Worm (Caenorhabditis elegans) whole organism, young adult: ENCODE results near the gene ptr-6.

Experiments used
- B0019.2 ChIP-seq: fragments of 200-800 bp; sonication (Bioruptor generic); conservative IDR thresholded peaks from 2 replicates; pipeline ENCODE4 v1.3.6; 2022; ENCODE audit warnings: missing genetic modification reagents, missing genetic modification characterization, missing compliant biosample characterization
- F39B2.1 ChIP-seq: fragments of 200-800 bp; sonication (Bioruptor generic); IDR thresholded peaks from 2 replicates; pipeline ENCODE4 v1.3.6; 2022; ENCODE audit warnings: missing genetic modification reagents, missing genetic modification characterization, missing compliant biosample characterization
- ceh-100 ChIP-seq: fragments of 200-800 bp; sonication (Bioruptor generic); IDR thresholded peaks from 2 replicates; pipeline ENCODE4 v1.3.6; 2022; ENCODE audit warnings: missing genetic modification reagents, missing genetic modification characterization, missing compliant biosample characterization
- efl-1 ChIP-seq: fragments of 150-350 bp; optimal IDR thresholded peaks from 2 replicates; lab custom pipeline; 2014; ENCODE audit warnings: missing biosample characterization, missing genetic modification reagents, missing genetic modification characterization
- ets-4 ChIP-seq: fragments of 200-800 bp; sonication (Bioruptor generic); optimal IDR thresholded peaks from 2 replicates; lab custom pipeline; 2018; ENCODE audit warnings: mild to moderate bottlenecking, missing genetic modification characterization, missing compliant biosample characterization
- hmg-1.2 ChIP-seq: fragments of 200-800 bp; sonication (Bioruptor generic); IDR thresholded peaks from 2 replicates; pipeline ENCODE4 v1.3.6; 2022; ENCODE audit warnings: missing genetic modification reagents, missing genetic modification characterization, missing compliant biosample characterization
- lin-35 ChIP-seq, 3 experiments: fragments of 150-350 bp in 2 of 3; sonication (generic microtip) in 1 of 3; optimal IDR thresholded peaks; 2 replicates each; lab custom pipeline; 2014 to 2018; ENCODE audit warnings: missing biosample characterization in 3 of 3, missing genetic modification characterization in 3 of 3, missing genetic modification reagents in 3 of 3
- snpc-3.4 ChIP-seq: sonication (generic microtip); optimal IDR thresholded peaks from 2 replicates; lab custom pipeline; 2017; ENCODE audit warnings: missing genetic modification characterization, mild to moderate bottlenecking, missing compliant biosample characterization, antibody characterized with exemption, moderate library complexity, missing genotype, missing genetic modification reagents
- tlf-1 ChIP-seq: fragments of 200-800 bp; sonication (Bioruptor generic); optimal IDR thresholded peaks from 2 replicates; lab custom pipeline; 2018; ENCODE audit warnings: mild to moderate bottlenecking, missing genetic modification characterization, missing compliant biosample characterization
- unc-62 ChIP-seq: fragments of 150-350 bp; optimal IDR thresholded peaks from 2 replicates; lab custom pipeline; 2014; ENCODE audit warnings: missing biosample characterization, missing genetic modification reagents, missing genetic modification characterization

ce11 chrII:5271729-5272322 is 25.2 kb upstream of the ptr-6 start, which contains the start of gene drn-1:
- TF ChIP-seq ets-4 (GFP tag; lab: Kevin White, UChicago) (no peak), unc-62 (no peak), hmg-1.2 (GFP tag; lab: Robert Waterston, UW) (no peak), lin-35 (GFP tag; optimal IDR thresholded peaks at IDR 0.05; lab: Kevin White, UChicago) (no peak), tlf-1 (GFP tag; lab: Kevin White, UChicago) (no peak), B0019.2 (GFP tag; lab: Robert Waterston, UW) (no peak), efl-1 (no peak), F39B2.1 (GFP tag; lab: Robert Waterston, UW) (no peak), ceh-100 (no peak), snpc-3.4 (tag; lab: Kevin White, UChicago) (no peak)
